Fruit fly (Drosophila melanogaster) S2 (cell line): Measurements from ENCODE around the gene CG33181.

Experiments used
- CG8478 ChIP-seq: fragments of >200 bp; optimal IDR thresholded peaks from 2 replicates; lab custom pipeline; 2018
- CTCF ChIP-seq, 2 experiments: fragments of >200 bp; optimal IDR thresholded peaks; 2 replicates each; lab custom pipeline; 2018

DNA sequence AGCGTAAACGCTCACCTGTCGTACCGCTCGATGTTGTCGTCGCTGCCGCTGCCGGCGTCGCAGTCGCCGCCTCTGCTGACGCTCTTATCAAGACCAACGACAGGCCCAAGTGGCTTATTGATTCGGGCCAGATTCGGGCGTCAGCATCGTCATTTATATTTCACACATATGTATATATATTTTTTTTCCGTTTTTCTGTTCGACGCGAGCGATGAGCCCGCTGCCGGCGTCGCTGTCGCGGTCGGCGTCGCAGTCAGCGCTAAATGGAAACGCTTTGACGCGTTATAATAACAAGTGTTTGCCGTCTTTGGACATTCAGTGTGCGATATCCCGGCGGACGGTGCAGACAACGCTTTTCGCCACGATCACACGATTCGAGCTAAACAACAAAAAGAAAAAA, 12.9 kb downstream of the CG33181 start:
- TF ChIP-seq CTCF (optimal IDR thresholded peaks at IDR 0.05; lab: Kevin White, UChicago): no peak
- no peak for TF ChIP-seq CG8478 (lab: Kevin White, UChicago)
